Fruit fly (Drosophila melanogaster) whole organism, embryonic: Measurements from ENCODE around the gene CG33631.

ENCODE experiments used
- ATbp ChIP-seq: fragments of 200-800 bp; sonication (Bioruptor generic); optimal IDR thresholded peaks from 2 replicates; lab custom pipeline; 2017; ENCODE audit warnings: missing biosample characterization, mild to moderate bottlenecking, missing genetic modification characterization, missing genetic modification reagents
- Abd-B ChIP-seq: fragments of 200-800 bp; sonication (Bioruptor generic); optimal IDR thresholded peaks from 2 replicates; lab custom pipeline; 2018; ENCODE audit warnings: missing biosample characterization, mild to moderate bottlenecking, missing genetic modification characterization, moderate library complexity
- Aef1 ChIP-seq: fragments of 200-800 bp; sonication (Bioruptor generic); IDR thresholded peaks from 3 replicates; pipeline ENCODE4 v1.3.6; 2022; ENCODE audit warnings: missing biosample characterization, missing genetic modification characterization
- Antp ChIP-seq: fragments of 200-800 bp; sonication (Bioruptor generic); optimal IDR thresholded peaks from 3 replicates; lab custom pipeline; 2016; ENCODE audit warnings: missing biosample characterization, missing genetic modification characterization
- Atf-2 ChIP-seq: fragments of 200-800 bp; sonication (Bioruptor generic); optimal IDR thresholded peaks from 2 replicates; lab custom pipeline; 2016; ENCODE audit warnings: missing biosample characterization, missing genetic modification characterization
- Bgb ChIP-seq: fragments of 200-800 bp; sonication (Bioruptor generic); IDR thresholded peaks from 2 replicates; pipeline ENCODE4 v1.3.6; 2022; ENCODE audit warnings: missing biosample characterization, missing genetic modification characterization; ENCODE audit not compliant: partially characterized antibody
- CG10366 ChIP-seq: fragments of 200-800 bp; sonication (Bioruptor generic); IDR thresholded peaks from 2 replicates; pipeline ENCODE4 v1.3.6; 2022; ENCODE audit warnings: missing biosample characterization, missing genetic modification characterization
- CG12071 ChIP-seq: fragments of 200-800 bp; sonication (Bioruptor generic); optimal IDR thresholded peaks from 3 replicates; lab custom pipeline; 2018; ENCODE audit warnings: missing biosample characterization, mild to moderate bottlenecking, missing genetic modification characterization
- CG13123 ChIP-seq: fragments of 200-800 bp; sonication (Bioruptor generic); optimal IDR thresholded peaks from 2 replicates; lab custom pipeline; 2016; ENCODE audit warnings: missing biosample characterization, missing genetic modification characterization
- CG13775 ChIP-seq: fragments of 200-800 bp; sonication (Bioruptor generic); optimal IDR thresholded peaks from 3 replicates; lab custom pipeline; 2017; ENCODE audit warnings: missing biosample characterization, mild to moderate bottlenecking, missing genetic modification characterization
- CG15011 ChIP-seq: fragments of 200-800 bp; sonication (Bioruptor generic); optimal IDR thresholded peaks from 3 replicates; lab custom pipeline; 2018; ENCODE audit warnings: missing biosample characterization, mild to moderate bottlenecking, missing genetic modification characterization
- CG15269 ChIP-seq: fragments of 200-800 bp; sonication (Bioruptor generic); optimal IDR thresholded peaks from 2 replicates; lab custom pipeline; 2018; ENCODE audit warnings: missing biosample characterization, mild to moderate bottlenecking, missing genetic modification characterization, moderate library complexity
- CG16815 ChIP-seq: fragments of 200-800 bp; sonication (Bioruptor generic); optimal IDR thresholded peaks from 3 replicates; lab custom pipeline; 2017; ENCODE audit warnings: missing biosample characterization, mild to moderate bottlenecking, missing genetic modification characterization
- CG17385 ChIP-seq: fragments of 200-800 bp; sonication (Bioruptor generic); optimal IDR thresholded peaks from 3 replicates; lab custom pipeline; 2018; ENCODE audit warnings: missing biosample characterization, mild to moderate bottlenecking, missing genetic modification characterization
- CG3407 ChIP-seq: fragments of 200-800 bp; sonication (Bioruptor generic); optimal IDR thresholded peaks from 2 replicates; lab custom pipeline; 2018; ENCODE audit warnings: missing biosample characterization, mild to moderate bottlenecking, missing genetic modification characterization
- CG34224 ChIP-seq: fragments of 200-800 bp; sonication (Bioruptor generic); IDR thresholded peaks from 3 replicates; pipeline ENCODE4 v1.3.6; 2022; ENCODE audit warnings: missing biosample characterization, missing genetic modification characterization; ENCODE audit not compliant: partially characterized antibody
- CG3847 ChIP-seq: fragments of 200-800 bp; sonication (Bioruptor generic); IDR thresholded peaks from 2 replicates; pipeline ENCODE4 v1.3.6; 2022; ENCODE audit warnings: missing biosample characterization, missing genetic modification characterization
- CG4617 ChIP-seq: fragments of 200-800 bp; sonication (Bioruptor generic); optimal IDR thresholded peaks from 3 replicates; lab custom pipeline; 2016; ENCODE audit warnings: missing biosample characterization, missing genetic modification characterization, borderline replicate concordance
- CG6254 ChIP-seq: fragments of 200-800 bp; sonication (Bioruptor generic); optimal IDR thresholded peaks from 3 replicates; lab custom pipeline; 2017; ENCODE audit warnings: mild to moderate bottlenecking, missing biosample characterization, missing genetic modification reagents, missing genetic modification characterization
- CG6654 ChIP-seq: fragments of 200-800 bp; sonication (Bioruptor generic); optimal IDR thresholded peaks from 2 replicates; lab custom pipeline; 2017; ENCODE audit warnings: missing biosample characterization, mild to moderate bottlenecking, missing genetic modification characterization
- CG7271 ChIP-seq: fragments of 200-800 bp; sonication (Bioruptor generic); optimal IDR thresholded peaks from 2 replicates; lab custom pipeline; 2018; ENCODE audit warnings: missing biosample characterization, mild to moderate bottlenecking, missing genetic modification characterization, moderate library complexity
- CG7786 ChIP-seq: fragments of 200-800 bp; sonication (Bioruptor generic); optimal IDR thresholded peaks from 2 replicates; lab custom pipeline; 2016; ENCODE audit warnings: missing biosample characterization, missing genetic modification characterization
- CG9609 ChIP-seq: fragments of 200-800 bp; sonication (Bioruptor generic); optimal IDR thresholded peaks from 3 replicates; lab custom pipeline; 2016; ENCODE audit warnings: missing biosample characterization, missing genetic modification characterization
- D19A ChIP-seq: fragments of 200-800 bp; optimal IDR thresholded peaks from 3 replicates; lab custom pipeline; 2019; ENCODE audit warnings: missing biosample characterization, mild to moderate bottlenecking, missing genetic modification characterization, moderate library complexity
- H2.0 ChIP-seq: fragments of 200-800 bp; sonication (Bioruptor generic); IDR thresholded peaks from 2 replicates; pipeline ENCODE4 v1.3.6; 2022; ENCODE audit warnings: missing biosample characterization, missing genetic modification characterization
- HLH3B ChIP-seq: fragments of 200-800 bp; sonication (Bioruptor generic); IDR thresholded peaks from 2 replicates; pipeline ENCODE4 v1.3.6; 2022; ENCODE audit warnings: missing biosample characterization, missing genetic modification characterization
- Kr ChIP-seq: fragments of 200-800 bp; sonication (Bioruptor generic); optimal IDR thresholded peaks from 2 replicates; lab custom pipeline; 2017; ENCODE audit warnings: missing biosample characterization, mild to moderate bottlenecking, missing genetic modification characterization
- Pdp1 ChIP-seq, 2 experiments: fragments of 200-800 bp; sonication (Bioruptor generic); optimal IDR thresholded peaks; 3 replicates each; lab custom pipeline; 2016; ENCODE audit warnings: missing biosample characterization in 2 of 2, missing genetic modification characterization in 2 of 2, mild to moderate bottlenecking in 1 of 2, moderate library complexity in 1 of 2
- Trl ChIP-seq, 3 experiments: fragments of >200 bp in 2 of 3; fragments of 200-800 bp in 1 of 3; sonication (Bioruptor generic) in 1 of 3; optimal IDR thresholded peaks; 2 replicates in 1 of 3; 3 replicates in 2 of 3; lab custom pipeline; 2016 to 2017; ENCODE audit warnings: missing biosample characterization in 1 of 3, missing genetic modification characterization in 1 of 3
- YL-1 ChIP-seq: fragments of 200-800 bp; sonication (Bioruptor generic); optimal IDR thresholded peaks from 3 replicates; lab custom pipeline; 2017; ENCODE audit warnings: missing biosample characterization, mild to moderate bottlenecking, missing genetic modification characterization
- bab2 ChIP-seq: fragments of 200-800 bp; sonication (Bioruptor generic); optimal IDR thresholded peaks from 2 replicates; lab custom pipeline; 2016; ENCODE audit warnings: missing biosample characterization, missing genetic modification characterization
- bbx ChIP-seq: fragments of 200-800 bp; sonication (Bioruptor generic); IDR thresholded peaks from 2 replicates; pipeline ENCODE4 v1.3.6; 2022; ENCODE audit warnings: missing biosample characterization, missing genetic modification characterization; ENCODE audit not compliant: partially characterized antibody
- cato ChIP-seq: fragments of 200-800 bp; sonication (Bioruptor generic); optimal IDR thresholded peaks from 2 replicates; lab custom pipeline; 2016; ENCODE audit warnings: missing biosample characterization, missing genetic modification characterization, borderline replicate concordance
- croc ChIP-seq: fragments of 200-800 bp; sonication (Bioruptor generic); conservative IDR thresholded peaks from 3 replicates; pipeline ENCODE4 v1.3.6; 2022; ENCODE audit warnings: missing biosample characterization, missing genetic modification characterization
- dan ChIP-seq: fragments of 200-800 bp; sonication (Bioruptor generic); IDR thresholded peaks from 2 replicates; pipeline ENCODE4 v1.3.6; 2022; ENCODE audit warnings: missing biosample characterization, missing genetic modification characterization
- dysf ChIP-seq: fragments of 200-800 bp; sonication (Bioruptor generic); IDR thresholded peaks from 3 replicates; pipeline ENCODE4 v1.3.6; 2022; ENCODE audit warnings: missing biosample characterization, missing genetic modification characterization
- ems ChIP-seq: fragments of 200-800 bp; sonication (Bioruptor generic); optimal IDR thresholded peaks from 3 replicates; lab custom pipeline; 2016; ENCODE audit warnings: missing biosample characterization, missing genetic modification characterization
- fd102C ChIP-seq: fragments of 200-800 bp; sonication (Bioruptor generic); optimal IDR thresholded peaks from 2 replicates; lab custom pipeline; 2018; ENCODE audit warnings: missing biosample characterization, mild to moderate bottlenecking, missing genetic modification characterization, moderate library complexity
- insv ChIP-seq, 2 experiments: fragments of 200-800 bp; sonication (Bioruptor generic); optimal IDR thresholded peaks; 3 replicates each; lab custom pipeline; 2016 to 2018; ENCODE audit warnings: missing biosample characterization in 2 of 2, missing genetic modification characterization in 2 of 2
- knrl ChIP-seq: fragments of 200-800 bp; sonication (Bioruptor generic); IDR thresholded peaks from 3 replicates; pipeline ENCODE4 v1.3.6; 2022; ENCODE audit warnings: missing biosample characterization, missing genetic modification characterization; ENCODE audit not compliant: partially characterized antibody
- lov ChIP-seq, 2 experiments: fragments of 200-800 bp in 1 of 2; fragments of >200 bp in 1 of 2; sonication (Bioruptor generic) in 1 of 2; IDR thresholded peaks in 1 of 2; optimal IDR thresholded peaks in 1 of 2; 2 replicates in 1 of 2; 3 replicates in 1 of 2; pipeline versions ENCODE4 v1.3.6 to Lab custom; 2017 to 2022; ENCODE audit warnings: missing biosample characterization in 1 of 2, missing genetic modification characterization in 1 of 2
- pb ChIP-seq: fragments of 200-800 bp; sonication (Bioruptor generic); optimal IDR thresholded peaks from 3 replicates; lab custom pipeline; 2016; ENCODE audit warnings: missing biosample characterization, missing genetic modification characterization
- pita ChIP-seq: fragments of 200-800 bp; sonication (Bioruptor generic); optimal IDR thresholded peaks from 2 replicates; lab custom pipeline; 2017; ENCODE audit warnings: missing biosample characterization, mild to moderate bottlenecking, missing genetic modification characterization
- repo ChIP-seq: fragments of 200-800 bp; sonication (Bioruptor generic); optimal IDR thresholded peaks from 2 replicates; lab custom pipeline; 2016; ENCODE audit warnings: missing biosample characterization, missing genetic modification characterization
- sisA ChIP-seq: fragments of 200-800 bp; sonication (Bioruptor generic); IDR thresholded peaks from 2 replicates; pipeline ENCODE4 v1.3.6; 2022; ENCODE audit warnings: missing biosample characterization, missing genetic modification characterization
- tll ChIP-seq, 2 experiments: fragments of 200-800 bp in 1 of 2; fragments of >200 bp in 1 of 2; sonication (Bioruptor generic) in 1 of 2; optimal IDR thresholded peaks; 2 replicates each; lab custom pipeline; 2017 to 2019; ENCODE audit warnings: missing biosample characterization in 2 of 2, missing genetic modification characterization in 2 of 2, mild to moderate bottlenecking in 1 of 2, moderate library complexity in 1 of 2
- tx ChIP-seq: fragments of 200-800 bp; sonication (Bioruptor generic); optimal IDR thresholded peaks from 2 replicates; lab custom pipeline; 2016; ENCODE audit warnings: missing biosample characterization, missing genetic modification characterization

CG33631 gene

DNA sequence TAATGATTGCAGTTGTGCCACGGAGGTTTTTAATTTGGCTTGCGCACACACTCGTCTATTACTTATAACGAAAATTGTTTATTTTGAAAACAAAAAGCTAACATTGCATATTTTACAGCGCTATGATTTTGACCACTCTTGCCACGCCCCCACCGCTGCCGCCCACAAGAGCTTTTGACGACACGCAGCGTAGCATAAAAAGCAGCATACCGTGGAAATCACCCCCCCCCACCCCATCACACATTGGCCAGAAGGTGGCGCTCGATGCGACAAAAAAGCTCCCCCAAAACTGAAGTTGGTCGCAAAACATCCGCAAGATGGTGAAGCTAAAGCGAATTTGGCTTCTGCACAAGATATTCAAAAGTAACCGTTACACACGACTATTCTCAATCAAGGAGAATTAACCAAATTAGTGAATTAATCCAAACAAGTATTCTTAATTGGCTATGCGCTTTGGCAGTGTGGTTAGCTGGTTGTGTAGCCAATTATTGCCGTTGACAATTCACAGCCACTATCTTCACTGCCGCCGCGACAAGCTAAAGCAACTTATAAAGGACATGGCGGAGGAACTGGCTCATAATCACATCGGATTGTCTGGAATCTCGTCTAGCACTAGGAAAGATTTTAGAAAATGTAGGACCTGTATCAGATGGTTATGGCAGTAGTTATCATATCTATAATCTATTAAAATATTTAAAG lies 36.8 kb downstream of the CG33631 start:
- no peak for TF ChIP-seq CG7271 (tag; lab: Kevin White, UChicago)
- no peak for TF ChIP-seq CG4617 (GFP tag; lab: Kevin White, UChicago)
- peak; percentile 47 for TF ChIP-seq pita
- peak; percentile 45; the same call in 1 of the 3 replicates for TF ChIP-seq dysf (GFP tag; lab: Robert Waterston, UW)
- TF ChIP-seq Antp (GFP tag; lab: Kevin White, UChicago), result peak; percentile 64
- no peak for TF ChIP-seq Abd-B (GFP tag; lab: Kevin White, UChicago)
- no peak; the same call in 2 of the 3 replicates for TF ChIP-seq knrl (GFP tag; lab: Robert Waterston, UW)
- TF ChIP-seq Bgb (GFP tag; lab: Robert Waterston, UW), result peak; percentile 56; the same call in 1 of the 2 replicates
- no peak for TF ChIP-seq Atf-2 (GFP tag; lab: Kevin White, UChicago)
- no peak for TF ChIP-seq YL-1 (GFP tag; lab: Kevin White, UChicago)
- TF ChIP-seq CG13775 (GFP tag; lab: Kevin White, UChicago), result peak; percentile 16
- TF ChIP-seq repo (GFP tag; lab: Kevin White, UChicago), result no peak
- 0 out of 2 replicates have a peak, but pooled peaks have one; percentile 14 for TF ChIP-seq CG10366 (GFP tag; lab: Robert Waterston, UW)
- TF ChIP-seq ATbp, result peak; percentile 47
- no peak for TF ChIP-seq lov (optimal IDR thresholded peaks at IDR 0.05; lab: Kevin White, UChicago)
- no peak for TF ChIP-seq lov (GFP tag; IDR thresholded peaks at IDR 0.05; lab: Robert Waterston, UW)
- peak; percentile 35; the same call in 1 of the 2 replicates for TF ChIP-seq bbx (GFP tag; lab: Robert Waterston, UW)
- peak; percentile 43 for TF ChIP-seq CG15269 (tag; lab: Kevin White, UChicago)
- 0 out of 2 replicates have a peak, but pooled peaks have one; percentile 17 for TF ChIP-seq H2.0 (GFP tag; lab: Robert Waterston, UW)
- TF ChIP-seq CG6254 (GFP tag; lab: Kevin White, UChicago), result no peak
- no peak for TF ChIP-seq CG9609
- no peak for TF ChIP-seq ems (GFP tag; lab: Kevin White, UChicago)
- TF ChIP-seq CG13123 (GFP tag; lab: Kevin White, UChicago), result no peak
- TF ChIP-seq fd102C (GFP tag; lab: Kevin White, UChicago), result no peak
- no peak for TF ChIP-seq tll (GFP tag; optimal IDR thresholded peaks at IDR 0.05; lab: Kevin White, UChicago)
- 0 out of 3 replicates have a peak, but pooled peaks have one; percentile 35 for TF ChIP-seq Aef1 (GFP tag; lab: Robert Waterston, UW)
- TF ChIP-seq CG3847 (GFP tag; lab: Robert Waterston, UW), result 0 out of 2 replicates have a peak, but pooled peaks have one; percentile 35
- peak; percentile 36 for TF ChIP-seq CG12071 (GFP tag; lab: Kevin White, UChicago)
- no peak for TF ChIP-seq Trl (optimal IDR thresholded peaks at IDR 0.05; lab: Kevin White, UChicago)
- TF ChIP-seq Trl (GFP tag; optimal IDR thresholded peaks at IDR 0.05; lab: Kevin White, UChicago), result peak; percentile 52
- TF ChIP-seq CG3407 (GFP tag; lab: Kevin White, UChicago), result no peak
- TF ChIP-seq Pdp1 (GFP tag; optimal IDR thresholded peaks at IDR 0.05; lab: Kevin White, UChicago), result peak; percentile 13 to 19
- peak; percentile 65 for TF ChIP-seq HLH3B
- TF ChIP-seq CG7786, result no peak
- no peak for TF ChIP-seq CG6654 (GFP tag; lab: Kevin White, UChicago)
- TF ChIP-seq cato, result no peak
- TF ChIP-seq tx (GFP tag; lab: Kevin White, UChicago), result no peak
- no peak for TF ChIP-seq CG15011 (GFP tag; lab: Kevin White, UChicago)
- no peak for TF ChIP-seq Kr (GFP tag; lab: Kevin White, UChicago)
- no peak for TF ChIP-seq croc (GFP tag; lab: Robert Waterston, UW)
- no peak for TF ChIP-seq dan (GFP tag; lab: Robert Waterston, UW)
- no peak for TF ChIP-seq CG16815 (GFP tag; lab: Kevin White, UChicago)
- no peak for TF ChIP-seq CG34224 (GFP tag; lab: Robert Waterston, UW)
- TF ChIP-seq D19A (tag; lab: Kevin White, UChicago), result no peak
- peak; percentile 21 for TF ChIP-seq bab2
- TF ChIP-seq sisA, result peak; percentile 56
- TF ChIP-seq insv (GFP tag; optimal IDR thresholded peaks at IDR 0.05; lab: Kevin White, UChicago), result no peak
- peak; percentile 6 for TF ChIP-seq CG17385
- TF ChIP-seq pb (GFP tag; lab: Kevin White, UChicago), result no peak
